ENCODE assay signal across 6 fruit fly cellular contexts in the genomic region with DNA sequence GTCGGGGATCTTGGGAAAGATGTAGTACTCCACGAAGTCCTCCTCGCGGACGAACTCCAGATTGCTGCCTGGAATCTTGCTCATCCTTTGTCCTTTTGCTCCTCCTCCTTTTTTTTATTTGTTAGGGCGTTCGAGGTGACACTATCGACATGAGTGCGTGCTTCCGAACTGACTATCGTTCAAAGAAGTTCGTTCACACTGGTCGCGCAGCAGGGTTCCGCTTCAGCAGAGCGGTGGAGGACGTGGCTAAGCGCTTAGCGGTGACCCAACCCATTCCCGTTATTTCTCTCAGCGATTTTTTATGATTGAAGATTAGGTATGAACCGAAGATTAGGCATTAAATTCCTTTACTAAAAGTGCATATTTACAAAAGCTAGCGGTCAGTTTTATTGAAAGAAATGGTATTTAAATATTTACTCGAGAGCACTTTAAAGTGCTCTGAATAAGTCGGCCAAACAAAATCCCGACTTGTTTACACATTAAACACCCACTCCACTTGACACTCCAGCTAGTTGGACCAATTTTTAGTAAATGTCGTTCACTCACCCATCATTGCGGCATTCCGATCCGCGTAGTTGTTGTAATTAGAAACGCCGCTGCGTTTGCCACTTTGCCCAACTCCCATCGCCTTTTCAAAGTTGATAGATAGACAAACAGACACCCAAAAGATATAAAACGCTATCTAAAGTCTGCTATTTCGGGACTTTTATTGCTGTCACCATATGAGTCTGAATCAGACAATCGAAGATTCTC.
A peak's percentile ranks its signal among the peaks of the same experiment; 100 is the strongest.
TF ChIP-seq lines count a peak whose summit lies in the region.

A gene (minus strand): TSS at position 166 of the 753 bp plus-strand sequence.
A gene (plus strand): TSS at position 703 of the 753 bp plus-strand sequence.

- TF ChIP-seq CTCF in S2 (optimal IDR thresholded peaks at IDR 0.05; lab: Kevin White, UChicago), result peak; percentile 67 to 72
- TF ChIP-seq CTCF in whole organism, embryonic (GFP tag; optimal IDR thresholded peaks at IDR 0.05; lab: Kevin White, UChicago), result peak; percentile 65

TF ChIP-seq in whole organism, adult, 20 proteins besides CTCF, POLR2A, EP300 and RAD21:
- TF ChIP-seq CG7045 (GFP tag; optimal IDR thresholded peaks at IDR 0.05; lab: Kevin White, UChicago), result no peak
- TF ChIP-seq CG1620 (GFP tag; optimal IDR thresholded peaks at IDR 0.05; lab: Kevin White, UChicago), result peak; percentile 30
- TF ChIP-seq Hr96 (GFP tag; optimal IDR thresholded peaks at IDR 0.05; lab: Kevin White, UChicago), result peak; percentile 5
- peak; percentile 32 for TF ChIP-seq ovo (GFP tag; optimal IDR thresholded peaks at IDR 0.05; lab: Kevin White, UChicago)
- TF ChIP-seq pad (GFP tag; optimal IDR thresholded peaks at IDR 0.05; lab: Kevin White, UChicago), result no peak
- TF ChIP-seq CG7101 (tag; optimal IDR thresholded peaks at IDR 0.05; lab: Kevin White, UChicago), result peak; percentile 22

TF ChIP-seq in whole organism, embryonic, 481 proteins besides CTCF, POLR2A, EP300 and RAD21 (continues in another document):
- TF ChIP-seq Hmr (GFP tag; optimal IDR thresholded peaks at IDR 0.05; lab: Kevin White, UChicago) (peak; percentile 73), CG13775 (GFP tag; optimal IDR thresholded peaks at IDR 0.05; lab: Kevin White, UChicago) (peak; percentile 2), btn (GFP tag; optimal IDR thresholded peaks at IDR 0.05; lab: Kevin White, UChicago) (no peak), Antp (GFP tag; optimal IDR thresholded peaks at IDR 0.05; lab: Kevin White, UChicago) (peak; percentile 40), Fer2 (tag; optimal IDR thresholded peaks at IDR 0.05; lab: Kevin White, UChicago) (peak; percentile 5), tup (GFP tag; optimal IDR thresholded peaks at IDR 0.05; lab: Kevin White, UChicago) (no peak), tgo (GFP tag; IDR thresholded peaks at IDR 0.05; lab: Robert Waterston, UW) (no peak), CG3407 (GFP tag; optimal IDR thresholded peaks at IDR 0.05; lab: Kevin White, UChicago) (no peak), grau (tag; optimal IDR thresholded peaks at IDR 0.05; lab: Kevin White, UChicago) (no peak), CG10431 (GFP tag; optimal IDR thresholded peaks at IDR 0.05; lab: Kevin White, UChicago) (no peak), ftz-f1 (GFP tag; optimal IDR thresholded peaks at IDR 0.05; lab: Kevin White, UChicago) (peak; percentile 40), CG12071 (GFP tag; optimal IDR thresholded peaks at IDR 0.05; lab: Kevin White, UChicago) (no peak), her (GFP tag; optimal IDR thresholded peaks at IDR 0.05; lab: Kevin White, UChicago) (peak; percentile 63), nerfin-1 (tag; optimal IDR thresholded peaks at IDR 0.05; lab: Kevin White, UChicago) (peak; percentile 96), MESR4 (GFP tag; optimal IDR thresholded peaks at IDR 0.05; lab: Kevin White, UChicago) (peak; percentile 85), CG2116 (GFP tag; optimal IDR thresholded peaks at IDR 0.05; lab: Kevin White, UChicago) (peak; percentile 49), seq (GFP tag; IDR thresholded peaks at IDR 0.05; lab: Robert Waterston, UW) (no peak), CG11456 (GFP tag; IDR thresholded peaks at IDR 0.05; lab: Robert Waterston, UW) (peak; percentile 73), ssp (GFP tag; IDR thresholded peaks at IDR 0.05; lab: Robert Waterston, UW) (peak; percentile 89)

TF ChIP-seq in whole organism, prepupa, 60 proteins besides CTCF, POLR2A, EP300 and RAD21:
- TF ChIP-seq Hr39 (GFP tag; optimal IDR thresholded peaks at IDR 0.05; lab: Kevin White, UChicago) (peak; percentile 25), CG4318 (GFP tag; optimal IDR thresholded peaks at IDR 0.05; lab: Kevin White, UChicago) (no peak), Sox14 (GFP tag; optimal IDR thresholded peaks at IDR 0.05; lab: Kevin White, UChicago) (peak; percentile 87), Blimp-1 (GFP tag; optimal IDR thresholded peaks at IDR 0.05; lab: Kevin White, UChicago) (no peak), CG31627 (GFP tag; optimal IDR thresholded peaks at IDR 0.05; lab: Kevin White, UChicago) (peak; percentile 18), svp (GFP tag; lab: Kevin White, UChicago) (peak; percentile 26), eg (GFP tag; IDR thresholded peaks at IDR 0.05; lab: Robert Waterston, UW) (peak; percentile 36; the same call in 1 of the 3 replicates), lz (GFP tag; optimal IDR thresholded peaks at IDR 0.05; lab: Kevin White, UChicago) (peak; percentile 30), esn (GFP tag; optimal IDR thresholded peaks at IDR 0.05; lab: Kevin White, UChicago) (peak; percentile 15), achi (GFP tag; optimal IDR thresholded peaks at IDR 0.05; lab: Kevin White, UChicago) (no peak), dsx (GFP tag; optimal IDR thresholded peaks at IDR 0.05; lab: Kevin White, UChicago; ENCODE audit: poor library complexity, severe bottlenecking) (no peak), OdsH (GFP tag; optimal IDR thresholded peaks at IDR 0.05; lab: Kevin White, UChicago) (no peak), cyc (GFP tag; optimal IDR thresholded peaks at IDR 0.05; lab: Kevin White, UChicago) (peak; percentile 2), fkh (GFP tag; optimal IDR thresholded peaks at IDR 0.05; lab: Kevin White, UChicago) (peak; percentile 67), Eip75B (GFP tag; optimal IDR thresholded peaks at IDR 0.05; lab: Kevin White, UChicago) (no peak)
TF ChIP-seq in whole organism, prepupa: peak in this region for 9.

TF ChIP-seq in whole organism, pupa, 21 proteins besides CTCF, POLR2A, EP300 and RAD21:
- TF ChIP-seq CG8301 (tag; optimal IDR thresholded peaks at IDR 0.05; lab: Kevin White, UChicago), result no peak
- TF ChIP-seq Pif1A (GFP tag; optimal IDR thresholded peaks at IDR 0.05; lab: Kevin White, UChicago), result no peak
- TF ChIP-seq CG9948 (tag; optimal IDR thresholded peaks at IDR 0.05; lab: Kevin White, UChicago), result no peak
- no peak for TF ChIP-seq Pif1B (GFP tag; optimal IDR thresholded peaks at IDR 0.05; lab: Kevin White, UChicago)
- 0 out of 3 replicates have a peak, but pooled peaks have one; percentile 50 for TF ChIP-seq CG4496 (GFP tag; IDR thresholded peaks at IDR 0.05; lab: Robert Waterston, UW)
- TF ChIP-seq CG8159 (tag; optimal IDR thresholded peaks at IDR 0.05; lab: Kevin White, UChicago), result no peak
- no peak for TF ChIP-seq rn (GFP tag; IDR thresholded peaks at IDR 0.05; lab: Robert Waterston, UW)
- no peak for TF ChIP-seq CG13204 (GFP tag; optimal IDR thresholded peaks at IDR 0.05; lab: Kevin White, UChicago)
- no peak for TF ChIP-seq gl (tag; optimal IDR thresholded peaks at IDR 0.05; lab: Kevin White, UChicago)
- no peak for TF ChIP-seq CG12605 (GFP tag; IDR thresholded peaks at IDR 0.05; lab: Robert Waterston, UW)
- TF ChIP-seq fd96Ca (GFP tag; IDR thresholded peaks at IDR 0.05; lab: Robert Waterston, UW), result peak; percentile 37; the same call in 1 of the 3 replicates
- TF ChIP-seq Snoo (tag; optimal IDR thresholded peaks at IDR 0.05; lab: Kevin White, UChicago), result no peak
- no peak for TF ChIP-seq Ets98B (GFP tag; IDR thresholded peaks at IDR 0.05; lab: Robert Waterston, UW)
- no peak for TF ChIP-seq CG14655 (GFP tag; optimal IDR thresholded peaks at IDR 0.05; lab: Kevin White, UChicago)
- TF ChIP-seq CG15710 (tag; optimal IDR thresholded peaks at IDR 0.05; lab: Kevin White, UChicago), result no peak
- TF ChIP-seq EcR (GFP tag; optimal IDR thresholded peaks at IDR 0.05; lab: Kevin White, UChicago), result no peak
- peak; percentile 19; the same call in 1 of the 2 replicates for TF ChIP-seq CG32121 (GFP tag; IDR thresholded peaks at IDR 0.05; lab: Robert Waterston, UW)
- no peak for TF ChIP-seq CG17806 (tag; optimal IDR thresholded peaks at IDR 0.05; lab: Kevin White, UChicago)
TF ChIP-seq in whole organism, pupa: peak in this region for 3.

TF ChIP-seq in whole organism, wandering third instar larva, 38 proteins besides CTCF, POLR2A, EP300 and RAD21:
- TF ChIP-seq h (GFP tag; optimal IDR thresholded peaks at IDR 0.05; lab: Kevin White, UChicago), result peak; percentile 8
- no peak for TF ChIP-seq dsf (GFP tag; optimal IDR thresholded peaks at IDR 0.05; lab: Kevin White, UChicago; ENCODE audit: borderline replicate concordance)
- TF ChIP-seq OdsH (GFP tag; optimal IDR thresholded peaks at IDR 0.05; lab: Kevin White, UChicago), result no peak
- TF ChIP-seq woc (GFP tag; optimal IDR thresholded peaks at IDR 0.05; lab: Kevin White, UChicago), result no peak
- peak in 1 of 2 experiments; percentile 12 for TF ChIP-seq foxo (GFP tag; optimal IDR thresholded peaks at IDR 0.05; lab: Kevin White, UChicago)
- TF ChIP-seq ey (GFP tag; optimal IDR thresholded peaks at IDR 0.05; lab: Kevin White, UChicago), result no peak
- peak; percentile 24 for TF ChIP-seq rgr (GFP tag; optimal IDR thresholded peaks at IDR 0.05; lab: Kevin White, UChicago)
- peak; percentile 65 for TF ChIP-seq Myc (optimal IDR thresholded peaks at IDR 0.05; lab: Kevin White, UChicago)
- TF ChIP-seq CG32264 (GFP tag; optimal IDR thresholded peaks at IDR 0.05; lab: Kevin White, UChicago), result no peak
- TF ChIP-seq Sp1 (GFP tag; optimal IDR thresholded peaks at IDR 0.05; lab: Kevin White, UChicago), result peak; percentile 0
- no peak for TF ChIP-seq Vsx2 (GFP tag; optimal IDR thresholded peaks at IDR 0.05; lab: Kevin White, UChicago; ENCODE audit: partially characterized antibody)
- peak; percentile 21 for TF ChIP-seq Hr83 (GFP tag; optimal IDR thresholded peaks at IDR 0.05; lab: Kevin White, UChicago; ENCODE audit: poor library complexity, severe bottlenecking)
- TF ChIP-seq Abd-B (GFP tag; optimal IDR thresholded peaks at IDR 0.05; lab: Kevin White, UChicago), result no peak
